Worm (Caenorhabditis elegans) whole organism, L3 larva: ENCODE data around the gene F13H10.3.

Experiments
- R02D3.7 ChIP-seq: fragments of 150-350 bp; optimal IDR thresholded peaks from 2 replicates; lab custom pipeline; 2014; ENCODE audit warnings: missing biosample characterization, missing genetic modification characterization
- lin-39 ChIP-seq: fragments of 150-350 bp; optimal IDR thresholded peaks from 2 replicates; lab custom pipeline; 2018; ENCODE audit warnings: missing biosample characterization, missing genetic modification reagents, missing genetic modification characterization
- nhr-28 ChIP-seq: fragments of 150-350 bp; optimal IDR thresholded peaks from 2 replicates; lab custom pipeline; 2014; ENCODE audit warnings: missing biosample characterization, missing genetic modification characterization
- unc-62 ChIP-seq: fragments of 150-350 bp; sonication (generic microtip); optimal IDR thresholded peaks from 4 replicates; lab custom pipeline; 2014; ENCODE audit warnings: missing biosample characterization, missing genetic modification reagents, missing genetic modification characterization
- ztf-11 ChIP-seq: fragments of 150-350 bp; optimal IDR thresholded peaks from 2 replicates; lab custom pipeline; 2014; ENCODE audit warnings: missing biosample characterization, missing genetic modification characterization

DNA sequence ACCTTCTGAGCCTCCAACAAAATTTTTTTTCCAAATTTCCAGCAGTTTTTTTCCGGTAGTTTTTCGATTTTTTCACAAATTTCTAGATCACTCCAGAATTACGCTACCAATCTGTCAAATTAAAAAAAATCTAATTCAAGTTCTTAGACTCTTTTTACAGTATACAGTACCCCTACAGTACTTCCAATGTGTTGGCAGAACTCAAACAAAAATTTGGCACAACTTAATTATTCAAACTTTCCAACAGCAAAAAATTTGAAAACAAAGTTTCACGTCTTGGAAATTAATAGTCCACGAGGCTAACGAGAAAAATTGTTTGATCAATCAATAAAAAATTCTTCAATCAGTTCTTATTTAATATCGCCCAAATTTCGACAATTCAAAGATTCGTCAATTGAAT lies 34.1 kb upstream of the F13H10.3 start, which contains the start of gene F36H1.3:
- TF ChIP-seq R02D3.7 (tag; lab: Kevin White, UChicago) (no peak), unc-62 (GFP tag; lab: Kevin White, UChicago) (no peak), lin-39 (no peak), ztf-11 (no peak), nhr-28 (tag; lab: Kevin White, UChicago) (no peak)
